Fruit fly (Drosophila melanogaster) whole organism, embryonic: ENCODE results near the gene Synd.

ENCODE experiments used
- BEAF-32 ChIP-seq: fragments of 200-800 bp; sonication (Bioruptor generic); optimal IDR thresholded peaks from 3 replicates; lab custom pipeline; 2017; ENCODE audit warnings: missing biosample characterization, missing genetic modification characterization, mild to moderate bottlenecking, moderate library complexity, missing genetic modification reagents
- CG10274 ChIP-seq: fragments of 200-800 bp; sonication (Bioruptor generic); optimal IDR thresholded peaks from 3 replicates; lab custom pipeline; 2017; ENCODE audit warnings: missing biosample characterization, mild to moderate bottlenecking, missing genetic modification characterization
- CG11696 ChIP-seq: fragments of 200-800 bp; sonication (Bioruptor generic); IDR thresholded peaks from 2 replicates; pipeline ENCODE4 v1.3.6; 2022; ENCODE audit warnings: missing biosample characterization, missing genetic modification characterization
- CG12769 ChIP-seq: fragments of 200-800 bp; sonication (Bioruptor generic); optimal IDR thresholded peaks from 2 replicates; lab custom pipeline; 2019; ENCODE audit warnings: missing biosample characterization, mild to moderate bottlenecking, missing genetic modification characterization, moderate library complexity
- CG15073 ChIP-seq: fragments of 200-800 bp; sonication (Bioruptor generic); optimal IDR thresholded peaks from 2 replicates; lab custom pipeline; 2016; ENCODE audit warnings: missing biosample characterization, missing genetic modification characterization
- CG1529 ChIP-seq: fragments of 200-800 bp; sonication (Bioruptor generic); optimal IDR thresholded peaks from 3 replicates; lab custom pipeline; 2018; ENCODE audit warnings: missing biosample characterization, missing genetic modification characterization
- CG1602 ChIP-seq: fragments of 200-800 bp; sonication (Bioruptor generic); optimal IDR thresholded peaks from 3 replicates; lab custom pipeline; 2016; ENCODE audit warnings: missing biosample characterization, missing genetic modification characterization
- CG1603 ChIP-seq: fragments of 200-800 bp; sonication (Bioruptor generic); optimal IDR thresholded peaks from 2 replicates; lab custom pipeline; 2019; ENCODE audit warnings: missing biosample characterization, mild to moderate bottlenecking, missing genetic modification characterization, moderate library complexity
- CG17612 ChIP-seq: fragments of 200-800 bp; sonication (Bioruptor generic); IDR thresholded peaks from 2 replicates; pipeline ENCODE4 v1.3.6; 2022; ENCODE audit warnings: missing biosample characterization, missing genetic modification characterization
- CG18764 ChIP-seq: fragments of 200-800 bp; sonication (Bioruptor generic); optimal IDR thresholded peaks from 3 replicates; lab custom pipeline; 2016; ENCODE audit warnings: missing biosample characterization, missing genetic modification characterization
- CG2116 ChIP-seq: fragments of 200-800 bp; sonication (Bioruptor generic); optimal IDR thresholded peaks from 3 replicates; lab custom pipeline; 2018; ENCODE audit warnings: missing biosample characterization, mild to moderate bottlenecking, missing genetic modification characterization
- CG3065 ChIP-seq: fragments of 200-800 bp; sonication (Bioruptor generic); optimal IDR thresholded peaks from 2 replicates; lab custom pipeline; 2016; ENCODE audit warnings: missing biosample characterization, missing genetic modification characterization
- CG3995 ChIP-seq: fragments of 200-800 bp; sonication (Bioruptor generic); optimal IDR thresholded peaks from 3 replicates; lab custom pipeline; 2016; ENCODE audit warnings: missing biosample characterization, missing genetic modification characterization
- CG4360 ChIP-seq: fragments of 200-800 bp; sonication (Bioruptor generic); IDR thresholded peaks from 2 replicates; pipeline ENCODE4 v1.3.6; 2022; ENCODE audit warnings: missing biosample characterization, missing genetic modification characterization
- CG4707 ChIP-seq: fragments of 200-800 bp; sonication (Bioruptor generic); optimal IDR thresholded peaks from 2 replicates; lab custom pipeline; 2018; ENCODE audit warnings: missing biosample characterization, mild to moderate bottlenecking, missing genetic modification characterization, moderate library complexity
- CG4820 ChIP-seq: fragments of 200-800 bp; sonication (Bioruptor generic); optimal IDR thresholded peaks from 3 replicates; lab custom pipeline; 2016; ENCODE audit warnings: missing biosample characterization, missing genetic modification characterization
- CG7357 ChIP-seq: fragments of 200-800 bp; sonication (Bioruptor generic); IDR thresholded peaks from 3 replicates; pipeline ENCODE4 v1.3.6; 2022; ENCODE audit warnings: missing biosample characterization, missing genetic modification characterization
- CG8290 ChIP-seq, 3 experiments: fragments of 200-800 bp; sonication (Bioruptor generic); optimal IDR thresholded peaks; 2 replicates each; lab custom pipeline; 2016 to 2019; ENCODE audit warnings: missing biosample characterization in 3 of 3, missing genetic modification characterization in 3 of 3, mild to moderate bottlenecking in 2 of 3, moderate library complexity in 1 of 3
- CG8944 ChIP-seq: fragments of 200-800 bp; sonication (Bioruptor generic); optimal IDR thresholded peaks from 3 replicates; lab custom pipeline; 2016; ENCODE audit warnings: missing biosample characterization, missing genetic modification characterization
- CG9727 ChIP-seq: fragments of 200-800 bp; sonication (Bioruptor generic); optimal IDR thresholded peaks from 3 replicates; lab custom pipeline; 2017; ENCODE audit warnings: missing biosample characterization, mild to moderate bottlenecking, missing genetic modification characterization
- CoRest ChIP-seq: fragments of 200-800 bp; sonication (Bioruptor generic); optimal IDR thresholded peaks from 3 replicates; lab custom pipeline; 2018; ENCODE audit warnings: missing biosample characterization, mild to moderate bottlenecking, missing genetic modification characterization, moderate library complexity
- Dek ChIP-seq: fragments of 200-800 bp; sonication (Bioruptor generic); optimal IDR thresholded peaks from 3 replicates; lab custom pipeline; 2019; ENCODE audit warnings: missing biosample characterization, mild to moderate bottlenecking, missing genetic modification characterization, moderate library complexity
- E2f2 ChIP-seq: fragments of 200-800 bp; sonication (Bioruptor generic); IDR thresholded peaks from 2 replicates; pipeline ENCODE4 v1.3.6; 2022; ENCODE audit warnings: missing biosample characterization, missing genetic modification characterization
- ERR ChIP-seq: fragments of 200-800 bp; sonication (Bioruptor generic); optimal IDR thresholded peaks from 2 replicates; lab custom pipeline; 2016; ENCODE audit warnings: missing biosample characterization, missing genetic modification characterization
- Fer2 ChIP-seq: fragments of 200-800 bp; sonication (Bioruptor generic); optimal IDR thresholded peaks from 2 replicates; lab custom pipeline; 2018; ENCODE audit warnings: missing biosample characterization, mild to moderate bottlenecking, missing genetic modification characterization, moderate library complexity
- Gug ChIP-seq: fragments of 200-800 bp; sonication (Bioruptor generic); IDR thresholded peaks from 4 replicates; pipeline ENCODE4 v1.3.6; 2022; ENCODE audit warnings: missing biosample characterization, missing genetic modification characterization
- HLH3B ChIP-seq: fragments of 200-800 bp; sonication (Bioruptor generic); IDR thresholded peaks from 2 replicates; pipeline ENCODE4 v1.3.6; 2022; ENCODE audit warnings: missing biosample characterization, missing genetic modification characterization
- Hand ChIP-seq: fragments of 200-800 bp; sonication (Bioruptor generic); optimal IDR thresholded peaks from 2 replicates; lab custom pipeline; 2017; ENCODE audit warnings: mild to moderate bottlenecking, missing biosample characterization, missing genetic modification reagents, missing genetic modification characterization
- HmgZ ChIP-seq: fragments of 200-800 bp; sonication (Bioruptor generic); optimal IDR thresholded peaks from 2 replicates; lab custom pipeline; 2018; ENCODE audit warnings: missing biosample characterization, mild to moderate bottlenecking, missing genetic modification characterization
- NC2β ChIP-seq: fragments of 200-800 bp; sonication (Bioruptor generic); optimal IDR thresholded peaks from 2 replicates; lab custom pipeline; 2016; ENCODE audit warnings: missing biosample characterization, missing genetic modification characterization
- Nf-YA ChIP-seq: fragments of 200-800 bp; sonication (Bioruptor generic); IDR thresholded peaks from 2 replicates; pipeline ENCODE4 v1.3.6; 2022; ENCODE audit warnings: missing biosample characterization, missing genetic modification characterization
- Nf-YB ChIP-seq: fragments of 200-800 bp; sonication (Bioruptor generic); optimal IDR thresholded peaks from 3 replicates; lab custom pipeline; 2019; ENCODE audit warnings: missing biosample characterization, mild to moderate bottlenecking, missing genetic modification characterization, moderate library complexity
- Nf-YC ChIP-seq: fragments of 200-800 bp; optimal IDR thresholded peaks from 3 replicates; lab custom pipeline; 2019; ENCODE audit warnings: missing biosample characterization, mild to moderate bottlenecking, missing genetic modification characterization, moderate library complexity
- Ravus ChIP-seq: fragments of 200-800 bp; sonication (Bioruptor generic); IDR thresholded peaks from 2 replicates; pipeline ENCODE4 v1.3.6; 2022; ENCODE audit warnings: missing biosample characterization, missing genetic modification characterization
- Sin3A ChIP-seq: fragments of >200 bp; optimal IDR thresholded peaks from 2 replicates; lab custom pipeline; 2018
- Stat92E ChIP-seq, 3 experiments: fragments of >200 bp in 2 of 3; fragments of 200-800 bp in 1 of 3; sonication (Bioruptor generic) in 1 of 3; optimal IDR thresholded peaks; 2 replicates each; lab custom pipeline; 2017 to 2019; ENCODE audit warnings: missing biosample characterization in 3 of 3, missing genetic modification characterization in 3 of 3, mild to moderate bottlenecking in 1 of 3, moderate library complexity in 1 of 3
- Usf ChIP-seq: fragments of 200-800 bp; sonication (Bioruptor generic); optimal IDR thresholded peaks from 2 replicates; lab custom pipeline; 2017; ENCODE audit warnings: missing genotype, missing biosample characterization, missing genetic modification characterization
- az2 ChIP-seq: fragments of 200-800 bp; sonication (Bioruptor generic); optimal IDR thresholded peaks from 3 replicates; lab custom pipeline; 2016; ENCODE audit warnings: missing biosample characterization, missing genetic modification characterization
- cato ChIP-seq: fragments of 200-800 bp; sonication (Bioruptor generic); optimal IDR thresholded peaks from 2 replicates; lab custom pipeline; 2016; ENCODE audit warnings: missing biosample characterization, missing genetic modification characterization, borderline replicate concordance
- dati ChIP-seq: fragments of 200-800 bp; sonication (Bioruptor generic); IDR thresholded peaks from 2 replicates; pipeline ENCODE4 v1.3.6; 2022; ENCODE audit warnings: missing biosample characterization, missing genetic modification characterization
- gsb ChIP-seq: fragments of 200-800 bp; sonication (Bioruptor generic); IDR thresholded peaks from 2 replicates; pipeline ENCODE4 v1.3.6; 2022; ENCODE audit warnings: missing biosample characterization, missing genetic modification characterization
- gsb-n ChIP-seq: fragments of 200-800 bp; sonication (Bioruptor generic); optimal IDR thresholded peaks from 3 replicates; lab custom pipeline; 2018; ENCODE audit warnings: missing biosample characterization, mild to moderate bottlenecking, missing genetic modification characterization
- hb ChIP-seq: fragments of 200-800 bp; sonication (Bioruptor generic); IDR thresholded peaks from 3 replicates; pipeline ENCODE4 v1.3.6; 2022; ENCODE audit warnings: missing biosample characterization, missing genetic modification characterization; ENCODE audit not compliant: partially characterized antibody
- inv ChIP-seq: fragments of 200-800 bp; sonication (Bioruptor generic); IDR thresholded peaks from 2 replicates; pipeline ENCODE4 v1.3.6; 2022; ENCODE audit warnings: missing biosample characterization, missing genetic modification characterization; ENCODE audit not compliant: partially characterized antibody
- ken ChIP-seq: fragments of 200-800 bp; sonication (Bioruptor generic); IDR thresholded peaks from 3 replicates; pipeline ENCODE4 v1.3.6; 2022; ENCODE audit warnings: missing biosample characterization, missing genetic modification characterization
- lov ChIP-seq, 2 experiments: fragments of 200-800 bp in 1 of 2; fragments of >200 bp in 1 of 2; sonication (Bioruptor generic) in 1 of 2; IDR thresholded peaks in 1 of 2; optimal IDR thresholded peaks in 1 of 2; 2 replicates in 1 of 2; 3 replicates in 1 of 2; pipeline versions ENCODE4 v1.3.6 to Lab custom; 2017 to 2022; ENCODE audit warnings: missing biosample characterization in 1 of 2, missing genetic modification characterization in 1 of 2
- maf-S ChIP-seq: fragments of 200-800 bp; sonication (Bioruptor generic); optimal IDR thresholded peaks from 2 replicates; lab custom pipeline; 2016; ENCODE audit warnings: missing biosample characterization, missing genetic modification characterization
- pros ChIP-seq: fragments of 200-800 bp; sonication (Bioruptor generic); optimal IDR thresholded peaks from 3 replicates; lab custom pipeline; 2019; ENCODE audit warnings: missing biosample characterization, mild to moderate bottlenecking, missing genetic modification characterization, moderate library complexity
- seq ChIP-seq: fragments of 200-800 bp; sonication (Bioruptor generic); IDR thresholded peaks from 2 replicates; pipeline ENCODE4 v1.3.6; 2022; ENCODE audit warnings: missing biosample characterization, missing genetic modification characterization
- ttk ChIP-seq: fragments of 200-800 bp; sonication (Bioruptor generic); IDR thresholded peaks from 2 replicates; pipeline ENCODE4 v2.1.2; 2022; ENCODE audit warnings: missing biosample characterization, missing genetic modification characterization

Synd gene

dm6 chr3R:20850395-20851039, 17.9 kb downstream of the Synd start, which contains the start of gene RpS30 (continued):
- TF ChIP-seq Gug (GFP tag; lab: Robert Waterston, UW) (no peak; the same call in 3 of the 4 replicates), HmgZ (peak; percentile 81), Hand (no peak), ken (GFP tag; lab: Robert Waterston, UW) (no peak), Usf (GFP tag; lab: Kevin White, UChicago) (no peak), Nf-YB (GFP tag; lab: Kevin White, UChicago) (peak; percentile 44), maf-S (peak; percentile 14), CG17612 (GFP tag; lab: Robert Waterston, UW) (no peak), lov (optimal IDR thresholded peaks at IDR 0.05; lab: Kevin White, UChicago) (no peak), lov (GFP tag; IDR thresholded peaks at IDR 0.05; lab: Robert Waterston, UW) (no peak), CG8944 (GFP tag; lab: Kevin White, UChicago) (no peak), CG1529 (GFP tag; lab: Kevin White, UChicago) (no peak), gsb (GFP tag; lab: Robert Waterston, UW) (no peak), dati (GFP tag; lab: Robert Waterston, UW) (no peak), Nf-YC (tag; lab: Kevin White, UChicago) (peak; percentile 69), CG7357 (no peak), E2f2 (GFP tag; lab: Robert Waterston, UW) (peak; percentile 61), CG11696 (no peak), CG4707 (GFP tag; lab: Kevin White, UChicago) (no peak), ERR (GFP tag; lab: Kevin White, UChicago) (no peak), CG4360 (GFP tag; lab: Robert Waterston, UW) (no peak), Stat92E (GFP tag; optimal IDR thresholded peaks at IDR 0.05; lab: Kevin White, UChicago) (no peak), Fer2 (tag; lab: Kevin White, UChicago) (no peak), Sin3A (lab: Kevin White, UChicago) (peak; percentile 75), az2 (no peak), cato (no peak), CoRest (tag; lab: Kevin White, UChicago) (peak; percentile 68), HLH3B (GFP tag; lab: Robert Waterston, UW) (no peak), CG1603 (tag; lab: Kevin White, UChicago) (peak; percentile 91), CG12769 (tag; lab: Kevin White, UChicago) (peak; percentile 69), Nf-YA (GFP tag; lab: Robert Waterston, UW) (no peak), pros (GFP tag; lab: Kevin White, UChicago) (no peak), hb (GFP tag; lab: Robert Waterston, UW) (peak; percentile 96), ttk (GFP tag; lab: Robert Waterston, UW) (no peak), Ravus (GFP tag; lab: Robert Waterston, UW) (no peak), Dek (tag; lab: Kevin White, UChicago) (peak; percentile 16), CG8290 (GFP tag; optimal IDR thresholded peaks at IDR 0.05; lab: Kevin White, UChicago) (peak; percentile 47), CG8290 (tag; optimal IDR thresholded peaks at IDR 0.05; lab: Kevin White, UChicago) (peak in 1 of 2 experiments; percentile 87), NC2β (GFP tag; lab: Kevin White, UChicago) (peak; percentile 76), CG1602 (GFP tag; lab: Kevin White, UChicago) (no peak), CG15073 (GFP tag; lab: Kevin White, UChicago) (no peak), seq (GFP tag; lab: Robert Waterston, UW) (no peak), CG9727 (peak; percentile 51), BEAF-32 (GFP tag; lab: Kevin White, UChicago) (peak; percentile 98), CG18764 (GFP tag; lab: Kevin White, UChicago) (no peak), CG3995 (GFP tag; lab: Kevin White, UChicago) (peak; percentile 45), CG10274 (GFP tag; lab: Kevin White, UChicago) (no peak), CG4820 (GFP tag; lab: Kevin White, UChicago) (no peak), gsb-n (peak; percentile 21), inv (peak; percentile 96), CG3065 (no peak), CG2116 (GFP tag; lab: Kevin White, UChicago) (peak; percentile 95)
